Fruit fly (Drosophila melanogaster) whole organism, embryonic: ENCODE measurements around the gene Hsp83.

Experiments
- B-H1 ChIP-seq: fragments of 200-800 bp; sonication (Bioruptor generic); IDR thresholded peaks from 3 replicates; pipeline ENCODE4 v1.3.6; 2022; ENCODE audit warnings: missing biosample characterization, missing genetic modification characterization
- BEAF-32 ChIP-seq: fragments of 200-800 bp; sonication (Bioruptor generic); optimal IDR thresholded peaks from 3 replicates; lab custom pipeline; 2017; ENCODE audit warnings: missing biosample characterization, missing genetic modification characterization, mild to moderate bottlenecking, moderate library complexity, missing genetic modification reagents
- Bdp1 ChIP-seq: fragments of 200-800 bp; sonication (Bioruptor generic); optimal IDR thresholded peaks from 3 replicates; lab custom pipeline; 2016; ENCODE audit warnings: missing biosample characterization, missing genetic modification characterization
- CG10274 ChIP-seq: fragments of 200-800 bp; sonication (Bioruptor generic); optimal IDR thresholded peaks from 3 replicates; lab custom pipeline; 2017; ENCODE audit warnings: missing biosample characterization, mild to moderate bottlenecking, missing genetic modification characterization
- CG10462 ChIP-seq: fragments of 200-800 bp; sonication (Bioruptor generic); optimal IDR thresholded peaks from 2 replicates; lab custom pipeline; 2016; ENCODE audit warnings: missing biosample characterization, missing genetic modification characterization
- CG12299 ChIP-seq: fragments of 200-800 bp; sonication (Bioruptor generic); optimal IDR thresholded peaks from 2 replicates; lab custom pipeline; 2018; ENCODE audit warnings: missing biosample characterization, mild to moderate bottlenecking, missing genetic modification characterization
- CG12659 ChIP-seq: fragments of 200-800 bp; sonication (Bioruptor generic); optimal IDR thresholded peaks from 3 replicates; lab custom pipeline; 2017; ENCODE audit warnings: mild to moderate bottlenecking, missing biosample characterization, missing genetic modification reagents, missing genetic modification characterization
- CG13296 ChIP-seq: fragments of 200-800 bp; sonication (Bioruptor generic); optimal IDR thresholded peaks from 3 replicates; lab custom pipeline; 2018; ENCODE audit warnings: missing biosample characterization, mild to moderate bottlenecking, missing genetic modification characterization
- CG15479 ChIP-seq: fragments of 200-800 bp; sonication (Bioruptor generic); optimal IDR thresholded peaks from 3 replicates; lab custom pipeline; 2019; ENCODE audit warnings: missing biosample characterization, mild to moderate bottlenecking, missing genetic modification characterization, moderate library complexity
- CG15696 ChIP-seq: fragments of 200-800 bp; sonication (Bioruptor generic); optimal IDR thresholded peaks from 2 replicates; lab custom pipeline; 2019; ENCODE audit warnings: missing biosample characterization, mild to moderate bottlenecking, missing genetic modification characterization, moderate library complexity
- CG1603 ChIP-seq: fragments of 200-800 bp; sonication (Bioruptor generic); optimal IDR thresholded peaks from 2 replicates; lab custom pipeline; 2019; ENCODE audit warnings: missing biosample characterization, mild to moderate bottlenecking, missing genetic modification characterization, moderate library complexity
- CG17912 ChIP-seq: fragments of 200-800 bp; sonication (Bioruptor generic); optimal IDR thresholded peaks from 2 replicates; lab custom pipeline; 2018; ENCODE audit warnings: missing biosample characterization, mild to moderate bottlenecking, missing genetic modification characterization
- CG1792 ChIP-seq: fragments of 200-800 bp; sonication (Bioruptor generic); optimal IDR thresholded peaks from 2 replicates; lab custom pipeline; 2016; ENCODE audit warnings: missing biosample characterization, missing genetic modification characterization
- CG18262 ChIP-seq: fragments of 200-800 bp; optimal IDR thresholded peaks from 3 replicates; lab custom pipeline; 2019; ENCODE audit warnings: missing biosample characterization, mild to moderate bottlenecking, missing genetic modification characterization, moderate library complexity
- CG6765 ChIP-seq: fragments of 200-800 bp; sonication (Bioruptor generic); optimal IDR thresholded peaks from 3 replicates; lab custom pipeline; 2017; ENCODE audit warnings: missing biosample characterization, mild to moderate bottlenecking, missing genetic modification characterization
- CG6854 ChIP-seq: fragments of 200-800 bp; sonication (Bioruptor generic); optimal IDR thresholded peaks from 3 replicates; lab custom pipeline; 2017; ENCODE audit warnings: missing biosample characterization, mild to moderate bottlenecking, missing genetic modification characterization
- CTCF ChIP-seq: fragments of 200-800 bp; sonication (Bioruptor generic); optimal IDR thresholded peaks from 2 replicates; lab custom pipeline; 2017; ENCODE audit warnings: missing biosample characterization, mild to moderate bottlenecking, missing genetic modification characterization, moderate library complexity
- Chrac-16 ChIP-seq: fragments of 200-800 bp; sonication (Bioruptor generic); optimal IDR thresholded peaks from 3 replicates; lab custom pipeline; 2016; ENCODE audit warnings: missing biosample characterization, missing genetic modification characterization
- Fer3 ChIP-seq: fragments of 200-800 bp; sonication (Bioruptor generic); optimal IDR thresholded peaks from 2 replicates; lab custom pipeline; 2018; ENCODE audit warnings: missing biosample characterization, mild to moderate bottlenecking, missing genetic modification characterization, moderate library complexity
- Nf-YB ChIP-seq: fragments of 200-800 bp; sonication (Bioruptor generic); optimal IDR thresholded peaks from 3 replicates; lab custom pipeline; 2019; ENCODE audit warnings: missing biosample characterization, mild to moderate bottlenecking, missing genetic modification characterization, moderate library complexity
- NfI ChIP-seq: fragments of 200-800 bp; sonication (Bioruptor generic); optimal IDR thresholded peaks from 3 replicates; lab custom pipeline; 2018; ENCODE audit warnings: missing biosample characterization, mild to moderate bottlenecking, missing genetic modification characterization, moderate library complexity
- Sox102F ChIP-seq: fragments of 200-800 bp; sonication (Bioruptor generic); optimal IDR thresholded peaks from 2 replicates; lab custom pipeline; 2018; ENCODE audit warnings: missing biosample characterization, mild to moderate bottlenecking, missing genetic modification characterization, moderate library complexity
- TFAM ChIP-seq: fragments of 200-800 bp; sonication (Bioruptor generic); optimal IDR thresholded peaks from 2 replicates; lab custom pipeline; 2017; ENCODE audit warnings: missing biosample characterization, missing genetic modification characterization, inconsistent platforms
- Tbp ChIP-seq: fragments of >200 bp; optimal IDR thresholded peaks from 2 replicates; lab custom pipeline; 2018; ENCODE audit warnings: missing biosample characterization, missing genetic modification characterization
- Vsx1 ChIP-seq: fragments of 200-800 bp; sonication (Bioruptor generic); optimal IDR thresholded peaks from 2 replicates; lab custom pipeline; 2017; ENCODE audit warnings: missing biosample characterization, mild to moderate bottlenecking, missing genetic modification characterization, missing genetic modification reagents
- abd-A ChIP-seq: fragments of 200-800 bp; sonication (Bioruptor generic); optimal IDR thresholded peaks from 3 replicates; lab custom pipeline; 2019; ENCODE audit warnings: missing biosample characterization, mild to moderate bottlenecking, missing genetic modification characterization, moderate library complexity
- al ChIP-seq: fragments of 200-800 bp; sonication (Bioruptor generic); IDR thresholded peaks from 2 replicates; pipeline ENCODE4 v1.3.6; 2022; ENCODE audit warnings: missing biosample characterization, missing genetic modification characterization
- ase ChIP-seq: fragments of 200-800 bp; sonication (Bioruptor generic); IDR thresholded peaks from 3 replicates; pipeline ENCODE4 v1.3.6; 2022; ENCODE audit warnings: missing biosample characterization, missing genetic modification characterization
- bcd ChIP-seq: fragments of 200-800 bp; sonication (Bioruptor generic); optimal IDR thresholded peaks from 2 replicates; lab custom pipeline; 2017; ENCODE audit warnings: missing biosample characterization, mild to moderate bottlenecking, missing genetic modification characterization
- bigmax ChIP-seq: fragments of 200-800 bp; sonication (Bioruptor generic); optimal IDR thresholded peaks from 2 replicates; lab custom pipeline; 2018; ENCODE audit warnings: missing biosample characterization, mild to moderate bottlenecking, missing genetic modification characterization
- br ChIP-seq: fragments of >200 bp; optimal IDR thresholded peaks from 2 replicates; lab custom pipeline; 2017
- chm ChIP-seq: fragments of 200-800 bp; sonication (Bioruptor generic); IDR thresholded peaks from 2 replicates; pipeline ENCODE4 v1.3.6; 2022; ENCODE audit warnings: missing biosample characterization, missing genetic modification characterization
- da ChIP-seq: fragments of 200-800 bp; sonication (Bioruptor generic); optimal IDR thresholded peaks from 2 replicates; lab custom pipeline; 2016; ENCODE audit warnings: missing biosample characterization, missing genetic modification characterization
- dati ChIP-seq: fragments of 200-800 bp; sonication (Bioruptor generic); IDR thresholded peaks from 2 replicates; pipeline ENCODE4 v1.3.6; 2022; ENCODE audit warnings: missing biosample characterization, missing genetic modification characterization
- dysf ChIP-seq: fragments of 200-800 bp; sonication (Bioruptor generic); IDR thresholded peaks from 3 replicates; pipeline ENCODE4 v1.3.6; 2022; ENCODE audit warnings: missing biosample characterization, missing genetic modification characterization
- fd96Cb ChIP-seq: fragments of 200-800 bp; sonication (Bioruptor generic); optimal IDR thresholded peaks from 2 replicates; lab custom pipeline; 2018; ENCODE audit warnings: missing biosample characterization, mild to moderate bottlenecking, missing genetic modification characterization, moderate library complexity
- ftz-f1 ChIP-seq: fragments of 200-800 bp; sonication (Bioruptor generic); optimal IDR thresholded peaks from 2 replicates; lab custom pipeline; 2016; ENCODE audit warnings: missing biosample characterization, missing genetic modification characterization
- gsb ChIP-seq: fragments of 200-800 bp; sonication (Bioruptor generic); IDR thresholded peaks from 2 replicates; pipeline ENCODE4 v1.3.6; 2022; ENCODE audit warnings: missing biosample characterization, missing genetic modification characterization
- gsb-n ChIP-seq: fragments of 200-800 bp; sonication (Bioruptor generic); optimal IDR thresholded peaks from 3 replicates; lab custom pipeline; 2018; ENCODE audit warnings: missing biosample characterization, mild to moderate bottlenecking, missing genetic modification characterization
- ind ChIP-seq: fragments of 200-800 bp; sonication (Bioruptor generic); optimal IDR thresholded peaks from 3 replicates; lab custom pipeline; 2016; ENCODE audit warnings: missing biosample characterization, missing genetic modification characterization
- ken ChIP-seq: fragments of 200-800 bp; sonication (Bioruptor generic); IDR thresholded peaks from 3 replicates; pipeline ENCODE4 v1.3.6; 2022; ENCODE audit warnings: missing biosample characterization, missing genetic modification characterization
- lmd ChIP-seq: fragments of 200-800 bp; sonication (Bioruptor generic); IDR thresholded peaks from 2 replicates; pipeline ENCODE4 v1.3.6; 2022; ENCODE audit warnings: missing biosample characterization, missing genetic modification characterization
- luna ChIP-seq: fragments of 200-800 bp; sonication (Bioruptor generic); optimal IDR thresholded peaks from 2 replicates; lab custom pipeline; 2016; ENCODE audit warnings: missing biosample characterization, missing genetic modification characterization
- nmo ChIP-seq: fragments of 200-800 bp; sonication (Bioruptor generic); optimal IDR thresholded peaks from 2 replicates; lab custom pipeline; 2018; ENCODE audit warnings: missing biosample characterization, mild to moderate bottlenecking, missing genetic modification characterization, moderate library complexity
- oc ChIP-seq: fragments of 200-800 bp; sonication (Bioruptor generic); optimal IDR thresholded peaks from 2 replicates; lab custom pipeline; 2018; ENCODE audit warnings: missing biosample characterization, mild to moderate bottlenecking, missing genetic modification characterization, moderate library complexity
- peb ChIP-seq: fragments of 200-800 bp; sonication (Bioruptor generic); IDR thresholded peaks from 2 replicates; pipeline ENCODE4 v1.3.6; 2022; ENCODE audit warnings: missing biosample characterization, missing genetic modification characterization
- psq ChIP-seq: fragments of 200-800 bp; sonication (Bioruptor generic); optimal IDR thresholded peaks from 2 replicates; lab custom pipeline; 2017; ENCODE audit warnings: missing biosample characterization, missing genetic modification characterization
- pum ChIP-seq: fragments of 200-800 bp; sonication (Bioruptor generic); optimal IDR thresholded peaks from 2 replicates; lab custom pipeline; 2016; ENCODE audit warnings: missing biosample characterization, missing genetic modification characterization
- scrt ChIP-seq: fragments of 200-800 bp; sonication (Bioruptor generic); optimal IDR thresholded peaks from 2 replicates; lab custom pipeline; 2018; ENCODE audit warnings: missing biosample characterization, mild to moderate bottlenecking, missing genetic modification characterization, moderate library complexity
- zf30C ChIP-seq: fragments of 200-800 bp; sonication (Bioruptor generic); optimal IDR thresholded peaks from 3 replicates; lab custom pipeline; 2018; ENCODE audit warnings: missing biosample characterization, mild to moderate bottlenecking, missing genetic modification characterization

The Hsp83 gene

DNA sequence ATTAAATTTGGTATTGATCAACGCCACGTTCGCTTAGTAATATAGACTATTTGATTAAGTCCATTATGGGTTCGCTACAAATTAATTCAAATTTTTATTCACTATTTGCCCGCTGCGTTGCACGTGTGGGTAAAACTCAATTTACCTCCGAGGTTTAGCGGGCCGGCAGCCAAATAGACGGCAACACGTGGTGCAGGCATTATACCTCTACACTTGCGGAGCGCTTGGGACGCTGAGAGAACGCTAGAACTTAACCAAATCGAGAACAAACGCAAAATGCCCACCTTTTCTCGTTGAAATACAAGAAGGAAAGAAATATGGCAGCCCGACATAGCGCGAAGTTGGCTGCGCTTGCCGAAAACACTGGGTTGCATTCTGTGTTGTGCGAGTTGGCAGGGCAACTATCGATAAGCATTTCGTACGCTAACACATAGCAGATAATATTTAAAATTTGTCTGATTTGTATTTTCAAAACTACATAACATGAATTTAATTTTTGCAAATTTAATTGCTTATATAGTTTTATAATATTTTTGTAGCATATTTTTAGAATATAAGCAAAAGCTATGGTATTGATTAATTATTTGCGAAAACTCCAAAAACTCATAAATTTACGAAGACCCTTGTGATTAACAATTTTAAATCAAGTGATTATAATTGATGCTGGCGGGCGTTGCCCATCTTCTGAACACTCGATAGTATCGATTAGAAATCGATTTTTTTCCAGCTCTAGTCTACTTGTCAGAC lies 30.0 kb downstream of the Hsp83 start, which contains the start of the genes RpL28 and eIF1 (continued):
- peak; percentile 95 for TF ChIP-seq CG6765 (GFP tag; lab: Kevin White, UChicago)
- no peak for TF ChIP-seq oc (tag; lab: Kevin White, UChicago)
- peak; percentile 80 for TF ChIP-seq Chrac-16 (GFP tag; lab: Kevin White, UChicago)
- peak; percentile 87 for TF ChIP-seq Bdp1 (GFP tag; lab: Kevin White, UChicago)
- peak; percentile 81 for TF ChIP-seq CG1792 (GFP tag; lab: Kevin White, UChicago)
- peak; percentile 98 for TF ChIP-seq NfI (GFP tag; lab: Kevin White, UChicago)
- no peak for TF ChIP-seq abd-A (tag; lab: Kevin White, UChicago)
- peak; percentile 92 for TF ChIP-seq Vsx1 (GFP tag; lab: Kevin White, UChicago)
- TF ChIP-seq CG12659 (GFP tag; lab: Kevin White, UChicago) = peak; percentile 97
- peak; percentile 80 for TF ChIP-seq ind (GFP tag; lab: Kevin White, UChicago)
- TF ChIP-seq CG18262 (tag; lab: Kevin White, UChicago) = peak; percentile 83
- peak; percentile 18 for TF ChIP-seq Tbp (GFP tag; lab: Kevin White, UChicago)
- TF ChIP-seq BEAF-32 (GFP tag; lab: Kevin White, UChicago) = peak; percentile 96
- TF ChIP-seq psq (GFP tag; lab: Kevin White, UChicago) = peak; percentile 70
- TF ChIP-seq zf30C (GFP tag; lab: Kevin White, UChicago) = peak; percentile 66
- peak; percentile 83 for TF ChIP-seq TFAM (GFP tag; lab: Kevin White, UChicago)
- TF ChIP-seq CG10462 (GFP tag; lab: Kevin White, UChicago) = peak; percentile 78
- TF ChIP-seq chm = peak; percentile 96
- TF ChIP-seq CG13296 (GFP tag; lab: Kevin White, UChicago) = peak; percentile 91
- TF ChIP-seq CG6854 = peak; percentile 77
- TF ChIP-seq luna = peak; percentile 92
- TF ChIP-seq bcd (GFP tag; lab: Kevin White, UChicago) = peak; percentile 97
- TF ChIP-seq bigmax (GFP tag; lab: Kevin White, UChicago) = peak; percentile 74
- peak; percentile 90 for TF ChIP-seq Fer3
- peak; percentile 52 for TF ChIP-seq gsb-n (tag; lab: Kevin White, UChicago)
- TF ChIP-seq ase (GFP tag; lab: Robert Waterston, UW) = peak; percentile 87
- peak; percentile 74 for TF ChIP-seq fd96Cb (tag; lab: Kevin White, UChicago)
- TF ChIP-seq br (lab: Kevin White, UChicago) = no peak
- TF ChIP-seq scrt (GFP tag; lab: Kevin White, UChicago) = peak; percentile 86
- no peak for TF ChIP-seq Sox102F
- peak; percentile 86 for TF ChIP-seq dati (GFP tag; lab: Robert Waterston, UW)
- TF ChIP-seq CG1603 = peak; percentile 91
- peak; percentile 89 for TF ChIP-seq da
- peak; percentile 81 for TF ChIP-seq B-H1 (GFP tag; lab: Robert Waterston, UW)
- peak; percentile 67 for TF ChIP-seq CTCF
- TF ChIP-seq CG10274 = peak; percentile 87
- TF ChIP-seq ftz-f1 (GFP tag; lab: Kevin White, UChicago) = peak; percentile 52
- TF ChIP-seq dysf (GFP tag; lab: Robert Waterston, UW) = peak; percentile 84; the same call in 2 of the 3 replicates
- TF ChIP-seq CG15696 (tag; lab: Kevin White, UChicago) = peak; percentile 62
- peak; percentile 91 for TF ChIP-seq CG17912
- TF ChIP-seq CG15479 (GFP tag; lab: Kevin White, UChicago) = peak; percentile 49
- peak; percentile 64 for TF ChIP-seq Nf-YB (GFP tag; lab: Kevin White, UChicago)
- peak; percentile 90 for TF ChIP-seq nmo (GFP tag; lab: Kevin White, UChicago)
- TF ChIP-seq al = peak; percentile 67
- peak; percentile 52; the same call in 1 of the 2 replicates for TF ChIP-seq peb
- peak; percentile 85 for TF ChIP-seq pum (GFP tag; lab: Kevin White, UChicago)
- peak; percentile 89 for TF ChIP-seq ken
- peak; percentile 56 for TF ChIP-seq gsb (GFP tag; lab: Robert Waterston, UW)
- TF ChIP-seq lmd (GFP tag; lab: Robert Waterston, UW) = peak; percentile 82
- peak; percentile 77 for TF ChIP-seq CG12299 (tag; lab: Kevin White, UChicago)
